Fruit fly (Drosophila melanogaster) Kc167 (cell line): ENCODE measurements around the gene CG11771.

Source experiments
- Myc ChIP-seq: fragments of >200 bp; optimal IDR thresholded peaks from 2 replicates; lab custom pipeline; 2017; ENCODE audit warnings: missing external identifiers
- Sin3A ChIP-seq: fragments of >200 bp; optimal IDR thresholded peaks from 2 replicates; lab custom pipeline; 2018; ENCODE audit warnings: missing external identifiers
- h ChIP-seq: fragments of >200 bp; optimal IDR thresholded peaks from 3 replicates; lab custom pipeline; 2018; ENCODE audit warnings: missing external identifiers
- insv ChIP-seq: fragments of >200 bp; optimal IDR thresholded peaks from 3 replicates; lab custom pipeline; 2018; ENCODE audit warnings: missing external identifiers
- psq ChIP-seq: fragments of >200 bp; optimal IDR thresholded peaks from 2 replicates; lab custom pipeline; 2017; ENCODE audit warnings: missing external identifiers
- ttk ChIP-seq: sonication (Bioruptor generic); optimal IDR thresholded peaks from 2 replicates; lab custom pipeline; 2017; ENCODE audit warnings: missing external identifiers

Gene CG11771

DNA sequence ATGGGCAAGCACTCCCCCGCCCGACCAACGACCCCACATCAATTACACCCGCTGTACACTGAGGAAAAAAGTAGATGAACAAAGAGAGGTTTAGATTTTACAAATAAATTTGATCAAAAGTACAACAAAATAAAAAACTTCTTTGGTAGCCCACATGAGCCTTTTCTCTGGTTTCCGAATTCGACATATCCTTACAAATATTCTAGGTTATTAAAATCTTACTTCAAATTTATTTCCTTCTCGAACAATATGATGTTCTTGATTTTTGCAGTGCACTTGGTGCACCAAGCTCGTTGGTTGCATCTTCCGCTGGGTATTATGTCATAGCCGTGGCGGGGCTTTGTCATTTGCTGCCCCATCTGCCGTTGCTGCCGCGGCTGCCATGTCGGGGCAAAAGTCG lies 25.2 kb upstream of the CG11771 start:
- no peak for TF ChIP-seq psq (lab: Kevin White, UChicago)
- no peak for TF ChIP-seq Sin3A (lab: Kevin White, UChicago)
- TF ChIP-seq insv: no peak
- no peak for TF ChIP-seq ttk (lab: Kevin White, UChicago)
- TF ChIP-seq Myc (lab: Kevin White, UChicago): no peak
- no peak for TF ChIP-seq h (lab: Kevin White, UChicago)

DNA sequence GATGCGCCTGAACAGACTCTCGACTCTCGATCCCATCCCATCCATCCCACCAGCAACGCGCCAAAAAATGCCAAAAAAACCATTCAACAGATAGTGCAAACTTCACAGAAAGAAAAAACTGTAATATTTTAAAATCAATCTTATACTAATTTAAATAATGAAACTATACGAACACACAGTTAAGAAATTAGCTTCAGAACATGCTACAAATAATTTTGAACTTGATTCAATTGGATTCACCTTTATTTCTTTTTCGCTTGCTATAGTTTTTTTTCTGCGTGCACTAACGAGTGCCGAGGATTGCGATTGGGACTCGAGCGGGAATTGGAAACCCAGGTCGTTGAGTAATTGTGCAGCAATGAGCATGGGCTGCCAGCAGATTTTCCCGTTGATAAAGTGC lies 23.8 kb upstream of the CG11771 start:
- TF ChIP-seq Sin3A (lab: Kevin White, UChicago): no peak
- no peak for TF ChIP-seq psq (lab: Kevin White, UChicago)
- TF ChIP-seq insv: no peak
- TF ChIP-seq h (lab: Kevin White, UChicago): no peak
- TF ChIP-seq Myc (lab: Kevin White, UChicago): no peak
- TF ChIP-seq ttk (lab: Kevin White, UChicago): no peak

DNA sequence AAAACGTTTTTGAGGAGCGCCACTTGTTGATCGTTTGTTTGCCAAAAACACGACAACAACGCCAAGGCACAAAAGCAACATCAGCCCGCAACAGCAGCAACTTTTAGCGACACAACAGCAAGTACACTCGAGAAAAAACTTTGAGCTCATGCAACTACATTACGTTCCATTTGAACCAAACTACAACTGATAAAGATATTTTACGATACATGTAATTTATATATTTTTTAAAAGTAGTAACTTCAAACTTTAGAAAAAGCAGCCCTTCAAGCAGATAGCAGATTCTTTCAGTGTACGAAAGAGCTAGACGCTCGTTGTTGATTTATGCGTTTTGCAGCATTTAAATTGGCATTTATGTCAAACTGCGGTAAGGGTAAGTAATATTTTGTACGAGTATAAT lies 21.7 kb upstream of the CG11771 start:
- TF ChIP-seq h (lab: Kevin White, UChicago) (no peak), Sin3A (lab: Kevin White, UChicago) (no peak), insv (no peak)

DNA sequence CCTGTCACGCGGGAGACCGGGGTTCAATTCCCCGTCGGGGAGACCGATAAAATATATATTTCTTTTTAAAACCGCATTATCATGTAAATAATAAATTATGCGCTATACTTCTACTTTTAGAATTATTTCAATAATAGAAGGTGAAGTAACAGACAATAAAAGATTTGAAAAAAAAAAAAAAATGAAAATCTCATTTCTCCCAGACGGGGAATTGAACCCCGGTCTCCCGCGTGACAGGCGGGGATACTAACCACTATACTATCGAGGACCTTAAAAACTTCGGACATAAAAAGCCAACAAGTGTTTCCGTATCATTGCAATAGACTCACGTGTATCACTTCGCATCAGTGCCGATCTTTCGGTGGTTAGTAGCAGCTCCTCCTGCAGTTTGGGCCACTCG lies 16.9 kb upstream of the CG11771 start:
- TF ChIP-seq insv (no peak), ttk (lab: Kevin White, UChicago) (no peak), Sin3A (lab: Kevin White, UChicago) (no peak), h (lab: Kevin White, UChicago) (no peak), psq (lab: Kevin White, UChicago) (no peak), Myc (lab: Kevin White, UChicago) (no peak)

DNA sequence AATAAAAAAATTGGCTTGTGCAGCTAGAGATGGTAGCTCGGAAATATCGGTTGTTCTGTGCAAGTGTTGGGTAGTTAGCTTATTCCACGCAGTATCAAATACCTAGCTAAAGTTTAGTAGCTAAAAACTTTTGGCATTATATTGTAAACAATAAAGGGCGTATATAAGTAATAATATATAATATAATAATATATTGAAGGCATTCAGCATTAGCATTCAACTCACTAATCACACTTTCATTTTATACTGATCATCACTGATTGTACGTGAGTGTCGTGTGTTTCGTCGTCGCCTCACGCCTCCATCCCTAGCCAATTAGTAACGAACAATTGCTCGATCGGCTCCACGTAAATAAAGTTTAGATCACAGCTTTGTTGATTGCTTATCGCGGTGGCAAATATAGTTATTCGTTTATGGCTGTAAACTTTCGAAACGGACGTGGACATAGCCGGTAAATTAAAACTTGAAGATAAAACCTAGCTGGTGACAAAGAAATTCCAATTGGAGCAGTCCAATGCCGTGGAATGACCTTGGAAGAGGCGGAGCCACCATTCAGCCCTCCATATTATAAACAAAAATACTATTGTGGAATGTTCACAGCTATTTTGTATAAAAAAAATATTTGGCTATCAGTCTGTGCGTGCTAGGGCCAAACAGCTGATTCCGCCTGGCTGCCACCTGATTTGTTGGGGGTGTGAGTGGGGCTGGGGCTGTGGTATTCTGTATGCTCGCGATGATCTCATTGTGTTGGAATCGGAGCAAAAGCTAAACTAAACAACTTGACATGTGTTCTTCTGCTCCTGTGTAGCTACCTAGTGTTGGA lies 13.8 kb upstream of the CG11771 start, which contains the start of the genes PIG-S, sud1 and CG11168:
Gene PIG-S, minus strand, starts transcription at position 51 of the 823 bp plus-strand sequence.
Gene sud1, minus strand, starts transcription at position 51 of the 823 bp plus-strand sequence.
Gene CG11168, plus strand, starts transcription at position 293 of the 823 bp plus-strand sequence.
- TF ChIP-seq psq (lab: Kevin White, UChicago) (no peak), Sin3A (lab: Kevin White, UChicago) (no peak), insv (no peak), h (lab: Kevin White, UChicago) (no peak), ttk (lab: Kevin White, UChicago) (no peak), Myc (lab: Kevin White, UChicago) (no peak)

DNA sequence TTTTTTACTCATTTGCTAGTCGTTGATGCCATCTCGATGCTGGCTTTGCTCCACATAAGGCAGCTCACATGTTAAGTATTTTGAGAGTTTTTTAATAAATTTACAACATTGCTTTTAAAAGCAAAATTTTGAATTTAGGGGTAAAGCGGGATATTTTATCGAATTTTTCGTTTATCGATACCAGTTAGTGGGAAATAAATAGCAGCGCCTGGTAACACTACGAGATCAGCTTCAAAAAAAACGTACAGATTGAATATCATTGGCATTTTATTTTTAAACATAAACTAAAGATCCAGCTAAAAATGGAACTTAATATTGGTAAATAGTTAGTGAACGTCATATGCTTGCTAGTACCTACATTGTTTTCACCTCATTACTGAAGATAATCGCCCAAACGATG lies 9.5 kb upstream of the CG11771 start, which contains the start of gene Mink:
Gene Mink, plus strand, starts transcription at position 204 of the 400 bp plus-strand sequence.
- TF ChIP-seq h (lab: Kevin White, UChicago) (no peak), Myc (lab: Kevin White, UChicago) (no peak), insv (no peak), Sin3A (lab: Kevin White, UChicago) (no peak), psq (lab: Kevin White, UChicago) (no peak), ttk (lab: Kevin White, UChicago) (no peak)

DNA sequence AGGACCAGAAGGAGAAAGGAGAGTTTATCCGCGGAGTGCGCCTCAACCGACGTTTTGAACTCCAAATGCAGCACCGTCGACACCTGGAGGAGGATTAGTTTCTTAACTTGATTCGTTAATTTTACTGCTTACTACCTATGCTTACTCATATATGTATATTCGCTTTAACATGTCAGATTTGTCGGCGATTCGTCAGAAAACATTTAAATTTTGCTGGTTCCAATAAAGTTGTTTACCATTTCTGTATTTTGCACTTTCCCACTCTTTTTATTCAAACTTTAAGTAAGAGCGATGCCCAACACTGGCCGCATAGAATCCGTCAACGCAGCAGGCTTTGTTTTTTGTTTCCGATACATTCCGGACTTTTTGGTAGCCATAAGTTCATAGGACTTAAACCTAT lies 6.9 kb upstream of the CG11771 start, which contains the start of gene Trf4-2:
Gene Trf4-2, plus strand, starts transcription at position 301 of the 400 bp plus-strand sequence.
- TF ChIP-seq Myc (lab: Kevin White, UChicago): no peak
- TF ChIP-seq ttk (lab: Kevin White, UChicago): no peak
- no peak for TF ChIP-seq psq (lab: Kevin White, UChicago)

DNA sequence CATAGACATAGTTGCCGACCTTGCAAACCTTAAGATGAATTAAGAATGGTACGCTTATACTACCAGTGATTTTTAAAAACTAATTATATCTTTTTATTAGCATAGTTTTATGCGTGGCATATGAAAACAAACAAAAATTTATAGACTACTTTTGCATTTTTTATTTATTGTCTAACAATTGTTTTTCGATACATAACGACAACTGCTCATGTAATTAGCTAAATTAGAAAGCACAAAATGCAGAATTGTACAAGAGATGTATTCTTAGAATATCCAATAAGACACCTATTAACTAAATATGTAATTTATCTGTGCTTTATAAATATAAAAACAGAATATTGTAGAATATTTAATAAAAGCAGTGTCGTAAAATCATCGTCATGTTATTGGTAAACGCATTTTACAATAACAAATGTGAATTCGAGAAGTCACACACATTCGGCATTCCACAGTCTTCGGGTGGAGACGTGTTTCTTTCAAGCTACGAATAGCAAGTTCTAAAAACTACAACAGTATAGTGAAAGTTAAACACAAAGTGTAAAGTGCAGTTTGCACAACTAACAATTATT lies 5.0 kb upstream of the CG11771 start:
- TF ChIP-seq Sin3A (lab: Kevin White, UChicago): no peak
- TF ChIP-seq h (lab: Kevin White, UChicago): no peak
- no peak for TF ChIP-seq Myc (lab: Kevin White, UChicago)
- no peak for TF ChIP-seq ttk (lab: Kevin White, UChicago)
- no peak for TF ChIP-seq insv
- TF ChIP-seq psq (lab: Kevin White, UChicago): no peak

DNA sequence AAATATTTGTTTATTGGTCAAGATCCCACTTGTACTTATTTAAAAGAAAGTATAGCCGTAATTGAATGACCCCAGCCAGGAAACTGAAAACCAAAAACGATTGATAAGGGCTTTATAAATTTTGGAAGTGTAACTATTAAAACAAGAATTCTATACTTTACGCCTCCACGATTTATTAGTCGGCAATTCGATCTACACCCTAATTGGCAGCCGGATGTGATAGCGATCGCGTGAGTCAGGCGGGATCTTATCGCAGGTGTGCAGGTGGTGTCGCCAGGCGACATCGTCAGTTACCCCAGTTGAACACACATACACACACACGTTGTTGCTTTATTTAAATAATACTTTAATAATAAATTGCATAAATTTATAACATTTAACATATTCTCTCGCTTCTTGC lies 2.7 kb downstream of the CG11771 start:
- no peak for TF ChIP-seq Myc (lab: Kevin White, UChicago)
- no peak for TF ChIP-seq ttk (lab: Kevin White, UChicago)
- no peak for TF ChIP-seq psq (lab: Kevin White, UChicago)
- TF ChIP-seq insv: no peak
- no peak for TF ChIP-seq h (lab: Kevin White, UChicago)
- no peak for TF ChIP-seq Sin3A (lab: Kevin White, UChicago)

DNA sequence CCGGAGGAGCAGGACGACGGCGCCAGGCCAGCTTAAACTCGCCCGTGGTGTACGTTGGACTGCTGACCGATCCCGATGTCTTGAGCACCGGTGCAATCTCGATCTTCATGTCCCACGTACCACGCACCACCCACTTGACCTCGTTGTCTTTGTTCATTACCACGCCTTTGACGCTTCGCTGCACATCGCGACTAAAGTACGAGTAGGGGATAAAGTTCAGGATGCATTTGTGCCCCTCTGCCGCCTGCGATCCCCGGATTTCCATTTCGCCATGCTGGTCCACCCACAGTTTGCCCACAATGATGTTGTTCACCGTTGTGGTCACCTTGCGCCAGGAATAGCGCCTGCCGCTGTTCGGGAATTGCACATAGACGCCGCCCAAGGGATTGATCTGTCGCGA lies 3.9 kb downstream of the CG11771 start:
- TF ChIP-seq h (lab: Kevin White, UChicago) (no peak), psq (lab: Kevin White, UChicago) (no peak), Myc (lab: Kevin White, UChicago) (no peak), Sin3A (lab: Kevin White, UChicago) (no peak), insv (no peak), ttk (lab: Kevin White, UChicago) (no peak)

DNA sequence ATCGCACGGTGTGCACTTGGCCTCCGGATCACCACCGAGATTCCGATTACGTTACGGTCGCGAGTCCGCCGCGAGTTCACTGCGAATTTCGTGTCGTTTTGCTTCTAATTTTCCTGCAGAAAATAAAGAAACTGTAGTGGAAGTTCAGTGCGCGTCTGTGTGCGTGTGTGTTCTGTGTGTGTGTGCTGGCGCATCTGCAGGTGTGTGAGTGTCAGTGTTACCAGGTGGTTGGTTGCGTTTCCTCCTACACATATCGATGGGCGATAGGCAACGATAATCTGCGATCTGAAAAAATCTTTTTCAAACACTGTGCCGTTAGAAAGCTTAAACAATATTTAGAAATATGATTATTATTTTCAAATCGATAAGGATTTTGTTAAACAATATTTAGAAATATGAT lies 6.2 kb downstream of the CG11771 start, which contains the start of gene Osbp:
Gene Osbp, minus strand, starts transcription at position 174 of the 400 bp plus-strand sequence.
- TF ChIP-seq psq (lab: Kevin White, UChicago): no peak
- no peak for TF ChIP-seq insv
- TF ChIP-seq h (lab: Kevin White, UChicago): no peak
- no peak for TF ChIP-seq ttk (lab: Kevin White, UChicago)
- TF ChIP-seq Myc (lab: Kevin White, UChicago): no peak
- no peak for TF ChIP-seq Sin3A (lab: Kevin White, UChicago)
